Worm (Caenorhabditis elegans) whole organism, mixed stage, embryonic: ENCODE data around the gene T05C12.1.

Experiments used
- ces-1 ChIP-seq: fragments of 150-350 bp; optimal IDR thresholded peaks from 2 replicates; lab custom pipeline; 2014; ENCODE audit warnings: missing biosample characterization, missing genetic modification reagents, missing genetic modification characterization
- lin-13 ChIP-seq: fragments of 150-350 bp; optimal IDR thresholded peaks from 2 replicates; lab custom pipeline; 2014; ENCODE audit warnings: missing biosample characterization, missing genetic modification characterization
- mab-5 ChIP-seq: fragments of 150-350 bp; optimal IDR thresholded peaks from 2 replicates; lab custom pipeline; 2014; ENCODE audit warnings: missing biosample characterization, missing genetic modification characterization
- nhr-28 ChIP-seq: fragments of 150-350 bp; optimal IDR thresholded peaks from 2 replicates; lab custom pipeline; 2014; ENCODE audit warnings: missing biosample characterization, missing genetic modification characterization
- pha-4 ChIP-seq: fragments of 150-350 bp; optimal IDR thresholded peaks from 2 replicates; lab custom pipeline; 2018; ENCODE audit warnings: missing biosample characterization, missing genetic modification reagents, missing genetic modification characterization
- sptf-1 ChIP-seq: sonication (generic microtip); optimal IDR thresholded peaks from 2 replicates; lab custom pipeline; 2017; ENCODE audit warnings: mild to moderate bottlenecking, missing genetic modification characterization, moderate library complexity, missing compliant biosample characterization
- ztf-11 ChIP-seq: fragments of 150-350 bp; optimal IDR thresholded peaks from 2 replicates; lab custom pipeline; 2014; ENCODE audit warnings: missing biosample characterization, missing genetic modification characterization

DNA sequence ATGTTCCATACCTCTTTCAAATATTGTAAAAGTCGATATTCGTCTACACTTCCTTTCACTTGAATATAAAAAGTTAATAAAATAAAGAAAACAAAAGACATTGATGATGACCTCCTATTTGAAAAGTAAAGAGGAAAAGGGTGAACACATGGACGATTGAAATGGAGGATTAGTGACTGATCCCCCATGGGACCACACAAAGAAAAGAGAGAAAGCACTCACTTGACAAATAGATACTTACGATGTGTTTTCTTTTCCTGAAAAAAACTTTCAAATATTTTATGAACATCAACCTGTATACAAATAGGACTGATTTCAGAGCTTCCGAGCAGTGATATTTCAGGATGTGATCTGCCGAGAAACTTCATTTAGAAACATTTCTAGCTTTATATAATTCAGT, 3.6 kb downstream of the T05C12.1 start, which contains the start of gene acr-14:
- TF ChIP-seq ces-1 (GFP tag; lab: Kevin White, UChicago) (no peak), lin-13 (tag; lab: Kevin White, UChicago) (no peak), pha-4 (no peak), mab-5 (tag; lab: Kevin White, UChicago) (no peak), nhr-28 (tag; lab: Kevin White, UChicago) (no peak), ztf-11 (no peak), sptf-1 (tag; lab: Kevin White, UChicago) (no peak)
